Worm (Caenorhabditis elegans) whole organism, early embryonic: ENCODE data around the gene Y44A6D.1.

Experiments used
- B0310.2 ChIP-seq: sonication (generic microtip); optimal IDR thresholded peaks from 2 replicates; lab custom pipeline; 2016; ENCODE audit warnings: mild to moderate bottlenecking, missing genetic modification characterization, missing compliant biosample characterization
- aly-1 ChIP-seq: sonication (generic microtip); optimal IDR thresholded peaks from 2 replicates; lab custom pipeline; 2016; ENCODE audit warnings: missing genetic modification characterization, missing compliant biosample characterization
- ama-1 ChIP-seq: fragments of 150-350 bp; optimal IDR thresholded peaks from 2 replicates; lab custom pipeline; 2014
- ceh-13 ChIP-seq: fragments of 200-800 bp; sonication (Bioruptor generic); optimal IDR thresholded peaks from 2 replicates; lab custom pipeline; 2018; ENCODE audit warnings: mild to moderate bottlenecking, missing genetic modification characterization, missing compliant biosample characterization
- ceh-36 ChIP-seq: sonication (generic microtip); optimal IDR thresholded peaks from 2 replicates; lab custom pipeline; 2016; ENCODE audit warnings: missing genetic modification characterization, inconsistent platforms, missing compliant biosample characterization
- ets-7 ChIP-seq: sonication (generic microtip); optimal IDR thresholded peaks from 2 replicates; lab custom pipeline; 2016; ENCODE audit warnings: missing genotype, missing genetic modification characterization, missing compliant biosample characterization
- flt-1 ChIP-seq: fragments of 200-800 bp; sonication (Bioruptor generic); IDR thresholded peaks from 2 replicates; pipeline ENCODE4 v1.3.6; 2022; ENCODE audit warnings: missing genetic modification characterization, missing compliant biosample characterization
- hmbx-1 ChIP-seq: sonication (generic microtip); optimal IDR thresholded peaks from 2 replicates; lab custom pipeline; 2016; ENCODE audit warnings: mild to moderate bottlenecking, missing genetic modification characterization, missing compliant biosample characterization
- hmg-4 ChIP-seq: fragments of 200-800 bp; sonication (Bioruptor generic); optimal IDR thresholded peaks from 2 replicates; lab custom pipeline; 2018; ENCODE audit warnings: mild to moderate bottlenecking, missing genetic modification characterization, missing compliant biosample characterization
- pes-1 ChIP-seq: fragments of 200-800 bp; sonication (Bioruptor generic); IDR thresholded peaks from 2 replicates; pipeline ENCODE4 v1.3.6; 2022; ENCODE audit warnings: missing genetic modification reagents, missing genetic modification characterization, missing compliant biosample characterization
- scrt-1 ChIP-seq: fragments of 200-800 bp; sonication (Bioruptor generic); IDR thresholded peaks from 2 replicates; pipeline ENCODE4 v1.3.6; 2022; ENCODE audit warnings: missing genetic modification characterization, missing compliant biosample characterization
- sea-1 ChIP-seq: fragments of 200-800 bp; sonication (Bioruptor generic); conservative IDR thresholded peaks from 2 replicates; pipeline ENCODE4 v1.3.6; 2022; ENCODE audit warnings: missing genetic modification characterization, missing compliant biosample characterization
- tbx-11 ChIP-seq: fragments of 200-800 bp; sonication (Bioruptor generic); IDR thresholded peaks from 2 replicates; pipeline ENCODE4 v1.3.6; 2022; ENCODE audit warnings: missing genetic modification characterization, missing compliant biosample characterization
- tra-4 ChIP-seq: sonication (generic microtip); optimal IDR thresholded peaks from 2 replicates; lab custom pipeline; 2017; ENCODE audit warnings: missing genetic modification characterization, missing compliant biosample characterization

ce11 chrV:20790011-20790410 lies at the start of gene Y44A6D.1:
- TF ChIP-seq sea-1: no peak
- TF ChIP-seq tra-4: no peak
- TF ChIP-seq ama-1: no peak
- TF ChIP-seq tbx-11 (GFP tag; lab: Robert Waterston, UW): no peak
- TF ChIP-seq ceh-13: no peak
- TF ChIP-seq pes-1 (GFP tag; lab: Robert Waterston, UW): no peak
- TF ChIP-seq flt-1 (GFP tag; lab: Robert Waterston, UW): no peak
- no peak for TF ChIP-seq ets-7 (tag; lab: Kevin White, UChicago)
- TF ChIP-seq hmg-4 (GFP tag; lab: Kevin White, UChicago): no peak
- no peak for TF ChIP-seq hmbx-1
- no peak for TF ChIP-seq aly-1
- no peak for TF ChIP-seq B0310.2 (tag; lab: Kevin White, UChicago)
- no peak for TF ChIP-seq ceh-36
- TF ChIP-seq scrt-1 (GFP tag; lab: Robert Waterston, UW): no peak
